Fruit fly (Drosophila melanogaster): Measurements from ENCODE around the gene att-ORFB.
A peak's percentile ranks its signal among the peaks of the same experiment; 100 is the strongest.

DNA sequence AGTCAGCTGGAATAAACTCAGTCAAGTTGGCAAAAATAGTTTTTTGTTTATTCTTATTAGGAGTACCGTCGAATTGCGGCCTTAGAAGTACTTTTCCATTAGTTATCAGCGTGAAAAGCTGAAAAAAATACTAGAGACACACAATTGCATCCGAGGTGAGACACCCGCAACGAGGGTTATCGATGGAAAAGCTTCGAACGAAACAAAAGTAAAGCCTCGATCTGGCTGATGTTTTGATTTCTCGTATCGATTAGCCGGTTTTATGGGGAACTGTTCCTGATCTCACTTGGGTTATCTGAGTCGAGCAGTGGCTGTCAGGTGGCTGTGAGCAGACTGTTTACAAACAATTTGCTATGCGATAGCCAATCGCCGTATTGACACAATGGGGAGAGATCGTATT is 10.5 kb downstream of the att-ORFB start:
- TF ChIP-seq kay (GFP tag; ENCODE audit: borderline replicate concordance) (no peak), pad (GFP tag; optimal IDR thresholded peaks at IDR 0.05) (no peak), CG1620 (GFP tag; optimal IDR thresholded peaks at IDR 0.05) (no peak), CG7101 (tag; optimal IDR thresholded peaks at IDR 0.05) (no peak), Clk (GFP tag; optimal IDR thresholded peaks at IDR 0.05) (no peak), toe (GFP tag; optimal IDR thresholded peaks at IDR 0.05) (no peak), CG5204 (GFP tag; optimal IDR thresholded peaks at IDR 0.05) (no peak), Crg-1 (GFP tag; optimal IDR thresholded peaks at IDR 0.05) (no peak), ovo (GFP tag; optimal IDR thresholded peaks at IDR 0.05) (no peak), cnc (optimal IDR thresholded peaks at IDR 0.05) (no peak), cic (GFP tag; optimal IDR thresholded peaks at IDR 0.05) (peak; percentile 31), Hr96 (GFP tag; optimal IDR thresholded peaks at IDR 0.05) (no peak), Mnt (GFP tag; optimal IDR thresholded peaks at IDR 0.05) (no peak)

All from whole organism, adult.